Fruit fly (Drosophila melanogaster) whole organism: ENCODE results near the gene Ppm1.

Source experiments
- CG8478 ChIP-seq: fragments of >200 bp; optimal IDR thresholded peaks from 2 replicates; lab custom pipeline; 2018; ENCODE audit warnings: inconsistent platforms
- Dll ChIP-seq: fragments of >200 bp; optimal IDR thresholded peaks from 2 replicates; lab custom pipeline; 2017
- EcR ChIP-seq, 2 experiments: fragments of >200 bp; optimal IDR thresholded peaks; 2 replicates each; lab custom pipeline; 2017; ENCODE audit warnings: missing biosample characterization in 2 of 2, missing genetic modification characterization in 2 of 2, missing genetic modification reagents in 2 of 2
- pan ChIP-seq: fragments of >200 bp; optimal IDR thresholded peaks from 2 replicates; lab custom pipeline; 2017
- psq ChIP-seq: fragments of >200 bp; optimal IDR thresholded peaks from 2 replicates; lab custom pipeline; 2017
- usp ChIP-seq: fragments of >200 bp; optimal IDR thresholded peaks from 2 replicates; lab custom pipeline; 2017; ENCODE audit warnings: missing biosample characterization, missing genetic modification characterization, mixed read lengths

Gene Ppm1

dm6 chr3L:592251-592650 lies 11.1 kb downstream of the Ppm1 start:
- no peak for TF ChIP-seq psq (lab: Kevin White, UChicago)
- TF ChIP-seq CG8478 (lab: Kevin White, UChicago), result no peak

DNA sequence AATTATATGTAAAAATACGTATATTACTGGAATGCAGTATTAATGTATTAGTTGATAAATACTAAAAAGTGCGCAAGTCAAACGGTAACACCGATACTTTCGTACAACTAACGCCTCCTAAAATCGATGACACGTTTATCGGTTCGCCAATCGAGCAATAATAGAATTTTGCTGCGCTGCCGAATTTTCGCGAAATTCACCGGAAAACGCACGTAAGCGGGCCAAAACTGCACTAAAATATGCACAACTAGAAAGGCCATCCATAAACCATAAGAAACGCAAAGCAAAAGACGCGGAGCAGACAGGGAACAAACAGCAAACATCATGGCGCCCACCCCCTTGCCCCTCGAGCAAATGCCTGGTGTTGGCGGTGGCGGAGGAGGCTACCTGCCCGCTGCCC lies 12.0 kb downstream of the Ppm1 start, which contains the start of gene MED14:
TSS of gene MED14 (plus strand) at position 145 of the 400 bp plus-strand sequence.
- no peak for TF ChIP-seq EcR (GFP tag; optimal IDR thresholded peaks at IDR 0.05; lab: Kevin White, UChicago)
- TF ChIP-seq pan (lab: Kevin White, UChicago), result no peak
- no peak for TF ChIP-seq usp
- no peak for TF ChIP-seq Dll (lab: Kevin White, UChicago)
- TF ChIP-seq CG8478 (lab: Kevin White, UChicago), result no peak
- TF ChIP-seq psq (lab: Kevin White, UChicago), result no peak

DNA sequence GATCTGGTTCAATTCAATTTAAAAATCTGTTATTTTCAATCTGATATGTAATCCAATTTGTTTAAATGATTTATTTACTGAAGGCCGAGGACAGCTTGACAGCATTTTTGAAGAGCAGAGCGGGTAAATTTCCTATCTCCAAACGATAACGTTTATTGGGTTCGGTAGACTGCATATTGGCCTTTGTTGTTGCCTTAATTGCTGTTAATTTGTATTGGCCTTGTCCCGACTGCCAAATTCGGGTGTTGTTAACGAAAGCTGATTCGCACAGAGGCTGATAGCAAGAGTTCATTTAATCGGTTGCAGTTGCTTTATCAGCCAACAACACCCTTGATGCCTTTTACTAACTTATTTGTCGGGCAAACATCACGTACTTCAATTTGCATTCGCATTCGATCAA lies 20.0 kb downstream of the Ppm1 start:
- no peak for TF ChIP-seq CG8478 (lab: Kevin White, UChicago)
- no peak for TF ChIP-seq psq (lab: Kevin White, UChicago)
- TF ChIP-seq Dll (lab: Kevin White, UChicago), result no peak
- no peak for TF ChIP-seq usp
- TF ChIP-seq pan (lab: Kevin White, UChicago), result no peak
- TF ChIP-seq EcR (GFP tag; optimal IDR thresholded peaks at IDR 0.05; lab: Kevin White, UChicago), result no peak

DNA sequence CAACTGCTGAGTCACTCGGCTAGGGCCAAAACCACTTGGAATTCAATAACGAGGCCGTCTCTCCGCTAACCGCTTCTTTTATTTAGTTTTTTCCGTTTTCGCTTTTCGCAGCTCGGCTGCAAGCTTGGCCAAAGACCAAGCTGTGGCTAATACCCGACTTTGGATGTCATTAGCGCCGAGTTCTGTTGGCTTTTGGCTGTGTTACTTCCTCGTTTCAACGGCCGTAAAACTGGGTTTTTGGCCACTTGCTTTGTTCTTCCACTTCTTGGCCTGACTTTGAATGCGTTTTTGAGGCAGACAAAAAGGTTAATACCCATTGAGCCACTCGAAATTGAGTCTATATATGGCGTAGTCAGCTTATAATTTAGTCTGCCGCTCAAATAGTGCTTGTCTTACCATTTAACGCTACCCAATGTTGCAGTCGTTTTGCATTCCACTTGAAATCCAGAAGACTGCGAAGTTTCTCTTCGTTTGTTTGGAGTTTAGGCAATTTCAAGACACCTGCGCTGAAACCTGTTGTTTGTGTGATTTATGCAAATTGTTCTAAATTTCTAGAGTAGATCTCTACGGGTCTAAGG lies 20.5 kb downstream of the Ppm1 start:
- TF ChIP-seq CG8478 (lab: Kevin White, UChicago), result no peak
- TF ChIP-seq Dll (lab: Kevin White, UChicago), result no peak
- no peak for TF ChIP-seq EcR (GFP tag; optimal IDR thresholded peaks at IDR 0.05; lab: Kevin White, UChicago)
- TF ChIP-seq psq (lab: Kevin White, UChicago), result no peak
- no peak for TF ChIP-seq usp
- no peak for TF ChIP-seq pan (lab: Kevin White, UChicago)

dm6 chr3L:602531-602930 lies 21.4 kb downstream of the Ppm1 start:
- TF ChIP-seq pan (lab: Kevin White, UChicago) (no peak), EcR (GFP tag; optimal IDR thresholded peaks at IDR 0.05; lab: Kevin White, UChicago) (no peak), usp (no peak), CG8478 (lab: Kevin White, UChicago) (no peak), psq (lab: Kevin White, UChicago) (no peak), Dll (lab: Kevin White, UChicago) (no peak)

- no peak for TF ChIP-seq usp
- no peak for TF ChIP-seq Dll (lab: Kevin White, UChicago)
- TF ChIP-seq EcR (GFP tag; optimal IDR thresholded peaks at IDR 0.05; lab: Kevin White, UChicago), result no peak
- no peak for TF ChIP-seq pan (lab: Kevin White, UChicago)
- TF ChIP-seq CG8478 (lab: Kevin White, UChicago), result no peak
Measured at dm6 chr3L:603188-603587, 22.1 kb downstream of the Ppm1 start.

- peak; percentile 95 for TF ChIP-seq pan (lab: Kevin White, UChicago)
- TF ChIP-seq CG8478 (lab: Kevin White, UChicago), result no peak
Measured at dm6 chr3L:603847-604550, 22.9 kb downstream of the Ppm1 start, which contains the start of gene CG13893. Gene CG13893 (minus strand): TSS chr3L:604008.

dm6 chr3L:604701-605100 lies 23.6 kb downstream of the Ppm1 start:
- no peak for TF ChIP-seq usp
- no peak for TF ChIP-seq psq (lab: Kevin White, UChicago)
- TF ChIP-seq CG8478 (lab: Kevin White, UChicago), result no peak

DNA sequence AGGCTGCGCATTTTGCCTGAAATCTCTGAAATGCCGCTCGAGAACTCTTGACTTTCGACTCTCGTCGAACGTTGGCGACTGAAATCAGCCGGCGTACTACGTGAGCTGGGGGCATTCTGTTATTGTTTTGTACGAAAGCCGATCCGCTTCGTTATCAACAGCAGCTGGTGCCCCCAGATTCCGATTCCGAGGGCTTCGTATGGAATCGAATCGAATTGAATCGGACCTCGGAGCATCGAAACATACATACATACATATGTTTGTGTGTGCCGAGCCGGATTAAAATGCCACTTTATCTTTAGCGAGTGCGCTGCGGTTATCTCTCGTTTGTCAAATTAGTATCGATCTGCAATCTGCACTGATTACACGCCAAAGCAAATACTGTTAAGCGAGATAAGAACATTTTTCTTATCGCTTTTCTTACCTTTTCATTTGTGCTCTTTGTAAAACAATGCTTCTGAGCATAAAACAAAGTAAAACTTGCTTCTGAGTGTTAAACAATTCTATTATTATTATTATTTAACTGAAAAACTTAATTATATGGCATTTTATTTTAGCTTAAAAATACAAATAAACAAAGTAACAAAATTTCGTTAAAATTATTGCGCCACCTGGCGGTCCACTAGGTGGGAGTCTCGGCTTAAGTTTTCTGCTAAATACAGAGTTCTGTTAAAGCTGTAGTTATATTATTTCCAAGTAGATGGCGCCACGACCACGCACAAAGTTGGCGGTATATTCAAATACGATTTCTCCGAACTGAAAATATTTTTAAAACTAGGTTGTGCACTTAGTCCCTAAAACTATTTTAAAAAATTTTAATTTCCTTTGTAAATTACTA lies 25.6 kb downstream of the Ppm1 start, which contains the start of gene Reg-2:
TSS of gene Reg-2 (minus strand) at position 80 of the 838 bp plus-strand sequence.
- TF ChIP-seq usp (no peak), EcR (GFP tag; optimal IDR thresholded peaks at IDR 0.05; lab: Kevin White, UChicago) (no peak), Dll (lab: Kevin White, UChicago) (no peak), psq (lab: Kevin White, UChicago) (no peak), CG8478 (lab: Kevin White, UChicago) (no peak), pan (lab: Kevin White, UChicago) (no peak)

- TF ChIP-seq EcR (GFP tag; optimal IDR thresholded peaks at IDR 0.05; lab: Kevin White, UChicago) (peak; percentile 48 to 84), CG8478 (lab: Kevin White, UChicago) (no peak)
Measured at dm6 chr3L:607551-608314, 26.6 kb downstream of the Ppm1 start.

DNA sequence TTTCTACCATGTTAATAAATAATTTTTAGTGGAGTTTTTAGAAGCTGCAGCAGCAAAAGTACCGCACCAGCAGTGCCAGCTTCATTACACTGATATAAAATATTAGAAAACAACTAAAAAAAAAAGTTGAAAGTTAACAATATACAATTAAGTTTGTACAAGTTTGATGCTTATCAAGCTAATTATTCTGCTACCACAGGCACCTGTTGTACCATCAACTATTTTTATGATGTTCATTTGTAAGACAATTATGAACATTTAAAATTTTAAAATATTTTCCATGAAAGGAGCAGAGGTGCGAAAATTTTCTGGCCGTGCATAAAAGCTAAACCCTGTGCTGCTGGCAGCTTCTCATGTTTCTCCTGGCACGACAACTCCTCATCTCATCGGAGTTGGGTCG lies 27.2 kb downstream of the Ppm1 start:
- no peak for TF ChIP-seq EcR (GFP tag; optimal IDR thresholded peaks at IDR 0.05; lab: Kevin White, UChicago)
- TF ChIP-seq usp, result no peak
- TF ChIP-seq Dll (lab: Kevin White, UChicago), result no peak
- TF ChIP-seq psq (lab: Kevin White, UChicago), result no peak
- TF ChIP-seq CG8478 (lab: Kevin White, UChicago), result no peak
- no peak for TF ChIP-seq pan (lab: Kevin White, UChicago)
